Fruit fly (Drosophila melanogaster): ENCODE measurements around the gene MME1.
A peak's percentile ranks its signal among the peaks of the same experiment; 100 is the strongest.

The MME1 gene

dm6 chr2L:7011962-7012361 is 15.4 kb upstream of the MME1 start, which contains the start of gene CG43321:
CG43321 (plus strand) TSS chr2L:7012262.
- no peak for TF ChIP-seq CG7839 (tag; optimal IDR thresholded peaks at IDR 0.05)
- TF ChIP-seq CG10147 (GFP tag; optimal IDR thresholded peaks at IDR 0.05), result no peak
- TF ChIP-seq Awh (GFP tag; IDR thresholded peaks at IDR 0.05), result no peak
- TF ChIP-seq kni (GFP tag; optimal IDR thresholded peaks at IDR 0.05), result no peak
- no peak for TF ChIP-seq CG13775 (GFP tag; optimal IDR thresholded peaks at IDR 0.05)
- no peak for TF ChIP-seq CG11723 (GFP tag; optimal IDR thresholded peaks at IDR 0.05)
- no peak for TF ChIP-seq Lpt (GFP tag; optimal IDR thresholded peaks at IDR 0.05)
- TF ChIP-seq usp (GFP tag; optimal IDR thresholded peaks at IDR 0.05), result no peak
- TF ChIP-seq Oli (tag; optimal IDR thresholded peaks at IDR 0.05), result no peak
- TF ChIP-seq vvl (GFP tag; IDR thresholded peaks at IDR 0.05), result no peak
- no peak for TF ChIP-seq CG18262 (tag; optimal IDR thresholded peaks at IDR 0.05)
- no peak for TF ChIP-seq Rfx (GFP tag; IDR thresholded peaks at IDR 0.05)
- TF ChIP-seq Atf3 (GFP tag; optimal IDR thresholded peaks at IDR 0.05), result no peak
- TF ChIP-seq CG33557 (GFP tag; optimal IDR thresholded peaks at IDR 0.05), result no peak
- TF ChIP-seq da (GFP tag; optimal IDR thresholded peaks at IDR 0.05), result no peak
- no peak for TF ChIP-seq seq (GFP tag; IDR thresholded peaks at IDR 0.05)
- TF ChIP-seq Sin3A (optimal IDR thresholded peaks at IDR 0.05), result no peak
- no peak for TF ChIP-seq CG2202 (tag; optimal IDR thresholded peaks at IDR 0.05)
- TF ChIP-seq CG11085 (GFP tag; IDR thresholded peaks at IDR 0.05), result no peak
- no peak for TF ChIP-seq B-H1 (GFP tag; IDR thresholded peaks at IDR 0.05)

- peak; percentile 6 for TF ChIP-seq MESR4 (GFP tag; optimal IDR thresholded peaks at IDR 0.05)
- no peak for TF ChIP-seq Atf6 (GFP tag; IDR thresholded peaks at IDR 0.05)
- no peak for TF ChIP-seq Dad (GFP tag; optimal IDR thresholded peaks at IDR 0.05)
- TF ChIP-seq CG14860 (GFP tag; IDR thresholded peaks at IDR 0.05; ENCODE audit: partially characterized antibody), result no peak
- TF ChIP-seq esg (GFP tag; conservative IDR thresholded peaks at IDR 0.05), result no peak
- TF ChIP-seq E2f2 (GFP tag; IDR thresholded peaks at IDR 0.05), result peak; percentile 47; the same call in 1 of the 2 replicates
- no peak for TF ChIP-seq CG2889 (GFP tag; IDR thresholded peaks at IDR 0.05)
- TF ChIP-seq br (optimal IDR thresholded peaks at IDR 0.05), result no peak
- TF ChIP-seq Doc3 (GFP tag; IDR thresholded peaks at IDR 0.05; ENCODE audit: partially characterized antibody), result 0 out of 3 replicates have a peak, but pooled peaks have one; percentile 17
- TF ChIP-seq gfzf (GFP tag; optimal IDR thresholded peaks at IDR 0.05), result peak; percentile 32
- TF ChIP-seq stwl (tag; optimal IDR thresholded peaks at IDR 0.05), result peak; percentile 45
- no peak for TF ChIP-seq NFAT (GFP tag; IDR thresholded peaks at IDR 0.05)
- TF ChIP-seq az2 (GFP tag; optimal IDR thresholded peaks at IDR 0.05), result no peak
- peak; percentile 56; the same call in 1 of the 2 replicates for TF ChIP-seq MBD-R2 (GFP tag; IDR thresholded peaks at IDR 0.05)
- peak; percentile 18 for TF ChIP-seq trem (tag; optimal IDR thresholded peaks at IDR 0.05)
- TF ChIP-seq CG13287 (GFP tag; IDR thresholded peaks at IDR 0.05; ENCODE audit: partially characterized antibody), result peak; percentile 13; the same call in 1 of the 2 replicates
- no peak for TF ChIP-seq CG4820 (GFP tag; optimal IDR thresholded peaks at IDR 0.05)
- no peak for TF ChIP-seq knrl (GFP tag; IDR thresholded peaks at IDR 0.05; ENCODE audit: partially characterized antibody)
- TF ChIP-seq Myb (GFP tag; optimal IDR thresholded peaks at IDR 0.05), result peak; percentile 92
- no peak for TF ChIP-seq CG15601 (tag; optimal IDR thresholded peaks at IDR 0.05)
- no peak for TF ChIP-seq Trl (optimal IDR thresholded peaks at IDR 0.05)
- no peak for TF ChIP-seq Trl (GFP tag; optimal IDR thresholded peaks at IDR 0.05)
- 0 out of 3 replicates have a peak, but pooled peaks have one; percentile 17 for TF ChIP-seq CG34224 (GFP tag; IDR thresholded peaks at IDR 0.05; ENCODE audit: partially characterized antibody)
- TF ChIP-seq CG34376 (GFP tag; optimal IDR thresholded peaks at IDR 0.05), result no peak
- peak; percentile 56 for TF ChIP-seq cg (GFP tag; optimal IDR thresholded peaks at IDR 0.05)
- TF ChIP-seq CG2116 (GFP tag; optimal IDR thresholded peaks at IDR 0.05), result peak; percentile 2
- peak; percentile 88 for TF ChIP-seq CG7928 (GFP tag; optimal IDR thresholded peaks at IDR 0.05)
- peak; percentile 1 for TF ChIP-seq BEAF-32 (GFP tag; optimal IDR thresholded peaks at IDR 0.05)
- no peak for TF ChIP-seq chm (GFP tag; IDR thresholded peaks at IDR 0.05)
- no peak for TF ChIP-seq CG1647 (GFP tag; optimal IDR thresholded peaks at IDR 0.05)
- TF ChIP-seq Dp (GFP tag; optimal IDR thresholded peaks at IDR 0.05), result peak; percentile 35
- peak; percentile 2 to 85 for TF ChIP-seq crp (GFP tag; optimal IDR thresholded peaks at IDR 0.05)
These were observed 14.2 kb upstream of the MME1 start, which contains the start of gene CG43322 for dm6 chr2L:7013157-7013556. CG43322 (plus strand) TSS chr2L:7013396.
